Worm (Caenorhabditis elegans) whole organism, late embryonic: Measurements from ENCODE around the gene Y37H2A.12.

Experiments
- K02D7.2 ChIP-seq: sonication (generic microtip); optimal IDR thresholded peaks from 2 replicates; lab custom pipeline; 2017; ENCODE audit warnings: mild to moderate bottlenecking, missing genetic modification characterization, missing compliant biosample characterization
- K09A11.1 ChIP-seq: sonication (generic microtip); optimal IDR thresholded peaks from 2 replicates; lab custom pipeline; 2017; ENCODE audit warnings: antibody characterized with exemption, mild to moderate bottlenecking, missing genetic modification characterization, missing compliant biosample characterization; ENCODE audit not compliant: insufficient read depth
- Y22D7AL.16 ChIP-seq: sonication (generic microtip); optimal IDR thresholded peaks from 2 replicates; lab custom pipeline; 2016; ENCODE audit warnings: missing genetic modification characterization, missing compliant biosample characterization
- ama-1 ChIP-seq: fragments of 150-350 bp; optimal IDR thresholded peaks from 2 replicates; lab custom pipeline; 2014
- ceh-2 ChIP-seq: sonication (generic microtip); optimal IDR thresholded peaks from 2 replicates; lab custom pipeline; 2016; ENCODE audit warnings: missing genotype, missing genetic modification characterization, missing compliant biosample characterization
- ceh-22 ChIP-seq: sonication (generic microtip); optimal IDR thresholded peaks from 2 replicates; lab custom pipeline; 2017; ENCODE audit warnings: missing biosample characterization, missing genetic modification characterization
- ceh-24 ChIP-seq: sonication (generic microtip); optimal IDR thresholded peaks from 2 replicates; lab custom pipeline; 2016; ENCODE audit warnings: mild to moderate bottlenecking, missing genetic modification characterization, missing compliant biosample characterization
- ceh-31 ChIP-seq: sonication (generic microtip); optimal IDR thresholded peaks from 2 replicates; lab custom pipeline; 2016; ENCODE audit warnings: missing genetic modification characterization, missing compliant biosample characterization
- ceh-45 ChIP-seq: fragments of 200-800 bp; sonication (Bioruptor generic); IDR thresholded peaks from 2 replicates; pipeline ENCODE4 v1.3.6; 2022; ENCODE audit warnings: missing genetic modification reagents, missing genetic modification characterization, missing compliant biosample characterization
- ceh-6 ChIP-seq: fragments of 200-800 bp; sonication (Bioruptor generic); optimal IDR thresholded peaks from 2 replicates; lab custom pipeline; 2018; ENCODE audit warnings: mild to moderate bottlenecking, missing genetic modification characterization, missing compliant biosample characterization
- che-1 ChIP-seq: sonication (generic microtip); optimal IDR thresholded peaks from 2 replicates; lab custom pipeline; 2016; ENCODE audit warnings: mild to moderate bottlenecking, missing genetic modification characterization, missing compliant biosample characterization
- dmd-4 ChIP-seq: sonication (generic microtip); optimal IDR thresholded peaks from 2 replicates; lab custom pipeline; 2016; ENCODE audit warnings: borderline replicate concordance, missing genetic modification characterization, missing compliant biosample characterization
- dve-1 ChIP-seq: sonication (generic microtip); optimal IDR thresholded peaks from 2 replicates; lab custom pipeline; 2017; ENCODE audit warnings: antibody characterized with exemption, mild to moderate bottlenecking, missing genetic modification characterization, missing compliant biosample characterization
- eyg-1 ChIP-seq: sonication (generic microtip); optimal IDR thresholded peaks from 2 replicates; lab custom pipeline; 2016; ENCODE audit warnings: missing genotype, missing genetic modification characterization, missing compliant biosample characterization
- fkh-10 ChIP-seq: fragments of 150-350 bp; optimal IDR thresholded peaks from 2 replicates; lab custom pipeline; 2014; ENCODE audit warnings: missing biosample characterization, missing genetic modification reagents, missing genetic modification characterization
- fkh-6 ChIP-seq: sonication (generic microtip); optimal IDR thresholded peaks from 2 replicates; lab custom pipeline; 2016; ENCODE audit warnings: missing genetic modification characterization, missing compliant biosample characterization
- gmeb-2 ChIP-seq: sonication (generic microtip); optimal IDR thresholded peaks from 2 replicates; lab custom pipeline; 2016; ENCODE audit warnings: missing genetic modification characterization, inconsistent platforms, missing compliant biosample characterization
- hlh-13 ChIP-seq: fragments of 200-800 bp; sonication (Bioruptor generic); optimal IDR thresholded peaks from 2 replicates; lab custom pipeline; 2018; ENCODE audit warnings: mild to moderate bottlenecking, missing genetic modification characterization, missing compliant biosample characterization
- hlh-15 ChIP-seq: sonication (generic microtip); optimal IDR thresholded peaks from 2 replicates; lab custom pipeline; 2016; ENCODE audit warnings: missing genetic modification characterization, missing compliant biosample characterization
- hlh-6 ChIP-seq: sonication (generic microtip); optimal IDR thresholded peaks from 2 replicates; lab custom pipeline; 2016; ENCODE audit warnings: missing genotype, missing genetic modification characterization, missing compliant biosample characterization
- lin-11 ChIP-seq: fragments of 200-800 bp; sonication (Bioruptor generic); optimal IDR thresholded peaks from 2 replicates; lab custom pipeline; 2018; ENCODE audit warnings: mild to moderate bottlenecking, missing genetic modification characterization, missing compliant biosample characterization
- mec-3 ChIP-seq: sonication (generic microtip); optimal IDR thresholded peaks from 2 replicates; lab custom pipeline; 2016; ENCODE audit warnings: borderline replicate concordance, missing genetic modification characterization, missing compliant biosample characterization
- nfya-1 ChIP-seq: sonication (generic microtip); optimal IDR thresholded peaks from 2 replicates; lab custom pipeline; 2017; ENCODE audit warnings: missing genetic modification characterization, mild to moderate bottlenecking, missing compliant biosample characterization, antibody characterized with exemption, moderate library complexity
- nhr-11 ChIP-seq: fragments of 150-350 bp; optimal IDR thresholded peaks from 2 replicates; lab custom pipeline; 2014; ENCODE audit warnings: missing biosample characterization, missing genetic modification characterization
- nhr-232 ChIP-seq: sonication (generic microtip); optimal IDR thresholded peaks from 2 replicates; lab custom pipeline; 2016; ENCODE audit warnings: missing genetic modification characterization, missing compliant biosample characterization
- odd-2 ChIP-seq: sonication (generic microtip); optimal IDR thresholded peaks from 2 replicates; lab custom pipeline; 2017; ENCODE audit warnings: antibody characterized with exemption, mild to moderate bottlenecking, missing genetic modification characterization, missing compliant biosample characterization
- pag-3 ChIP-seq: sonication (generic microtip); optimal IDR thresholded peaks from 2 replicates; lab custom pipeline; 2016; ENCODE audit warnings: missing compliant biosample characterization, missing genetic modification characterization, borderline replicate concordance
- pat-9 ChIP-seq: fragments of 200-800 bp; sonication (Bioruptor generic); optimal IDR thresholded peaks from 2 replicates; lab custom pipeline; 2018; ENCODE audit warnings: mild to moderate bottlenecking, missing genetic modification characterization, moderate library complexity, missing compliant biosample characterization
- pha-2 ChIP-seq: sonication (generic microtip); optimal IDR thresholded peaks from 2 replicates; lab custom pipeline; 2017; ENCODE audit warnings: mild to moderate bottlenecking, missing genetic modification characterization, missing compliant biosample characterization
- pqm-1 ChIP-seq: sonication (generic microtip); optimal IDR thresholded peaks from 2 replicates; lab custom pipeline; 2016; ENCODE audit warnings: missing genetic modification characterization, missing compliant biosample characterization
- pros-1 ChIP-seq: fragments of 150-350 bp; optimal IDR thresholded peaks from 2 replicates; lab custom pipeline; 2014; ENCODE audit warnings: missing biosample characterization, missing genetic modification reagents, missing genetic modification characterization
- ref-2 ChIP-seq: sonication (generic microtip); optimal IDR thresholded peaks from 2 replicates; lab custom pipeline; 2016; ENCODE audit warnings: missing genetic modification characterization, missing compliant biosample characterization
- sox-2 ChIP-seq: fragments of 200-800 bp; sonication (Bioruptor generic); IDR thresholded peaks from 2 replicates; pipeline ENCODE4 v1.3.6; 2022; ENCODE audit warnings: missing genetic modification reagents, missing genetic modification characterization, missing compliant biosample characterization
- syd-9 ChIP-seq: sonication (generic microtip); optimal IDR thresholded peaks from 2 replicates; lab custom pipeline; 2016; ENCODE audit warnings: mild to moderate bottlenecking, missing genetic modification characterization, moderate library complexity, missing compliant biosample characterization
- tbx-7 ChIP-seq: sonication (generic microtip); optimal IDR thresholded peaks from 2 replicates; lab custom pipeline; 2016; ENCODE audit warnings: missing genotype, missing genetic modification characterization, missing compliant biosample characterization
- ttx-3 ChIP-seq: sonication (generic microtip); optimal IDR thresholded peaks from 2 replicates; lab custom pipeline; 2016; ENCODE audit warnings: missing genetic modification reagents, missing genetic modification characterization, missing compliant biosample characterization
- unc-55 ChIP-seq: sonication (generic microtip); optimal IDR thresholded peaks from 2 replicates; lab custom pipeline; 2017; ENCODE audit warnings: missing biosample characterization, missing genetic modification reagents, missing genetic modification characterization
- unc-86 ChIP-seq: sonication (generic microtip); optimal IDR thresholded peaks from 2 replicates; lab custom pipeline; 2016; ENCODE audit warnings: missing genetic modification characterization, missing compliant biosample characterization
- zip-5 ChIP-seq: sonication (generic microtip); optimal IDR thresholded peaks from 2 replicates; lab custom pipeline; 2016; ENCODE audit warnings: missing genetic modification characterization, missing compliant biosample characterization
- ztf-16 ChIP-seq: sonication (generic microtip); optimal IDR thresholded peaks from 2 replicates; lab custom pipeline; 2017; ENCODE audit warnings: missing genetic modification characterization, missing compliant biosample characterization

Y37H2A.12 gene

ce11 chrV:18158172-18158571, 27.2 kb upstream of the Y37H2A.12 start:
- TF ChIP-seq eyg-1 (tag; lab: Kevin White, UChicago) (no peak), ceh-22 (tag; lab: Kevin White, UChicago) (no peak), pat-9 (no peak), ref-2 (tag; lab: Kevin White, UChicago) (no peak), nhr-232 (no peak), pros-1 (tag; lab: Kevin White, UChicago) (no peak), hlh-13 (GFP tag; lab: Kevin White, UChicago) (no peak), zip-5 (no peak), ceh-6 (GFP tag; lab: Kevin White, UChicago) (no peak), fkh-10 (GFP tag; lab: Kevin White, UChicago) (no peak), nfya-1 (tag; lab: Kevin White, UChicago) (no peak), ttx-3 (tag; lab: Kevin White, UChicago) (no peak), che-1 (tag; lab: Kevin White, UChicago) (no peak)

ce11 chrV:18157707-18158106, 26.8 kb upstream of the Y37H2A.12 start, which contains the start of gene clec-48:
Gene clec-48 (plus strand): TSS chrV:18158026.
- TF ChIP-seq dve-1 (tag; lab: Kevin White, UChicago): no peak
- no peak for TF ChIP-seq K09A11.1 (tag; lab: Kevin White, UChicago)
- no peak for TF ChIP-seq pros-1 (tag; lab: Kevin White, UChicago)
- TF ChIP-seq nhr-11: no peak
- no peak for TF ChIP-seq pat-9
- TF ChIP-seq pha-2 (tag; lab: Kevin White, UChicago): no peak
- TF ChIP-seq ceh-45 (GFP tag; lab: Robert Waterston, UW): no peak
- TF ChIP-seq gmeb-2: no peak
- TF ChIP-seq Y22D7AL.16: no peak
- TF ChIP-seq ceh-22 (tag; lab: Kevin White, UChicago): no peak
- TF ChIP-seq hlh-6: no peak
- TF ChIP-seq lin-11: no peak
- no peak for TF ChIP-seq K02D7.2
- no peak for TF ChIP-seq ref-2 (tag; lab: Kevin White, UChicago)
- no peak for TF ChIP-seq ztf-16 (tag; lab: Kevin White, UChicago)
- TF ChIP-seq pqm-1 (tag; lab: Kevin White, UChicago): no peak
- TF ChIP-seq fkh-6: no peak
- TF ChIP-seq sox-2: no peak
- TF ChIP-seq, all 69 proteins: peak for 0

ce11 chrV:18146077-18146476, 15.1 kb upstream of the Y37H2A.12 start, which contains the start of gene C14A6.3:
Gene C14A6.3 (plus strand): TSS chrV:18146377.
- TF ChIP-seq pag-3: no peak
- TF ChIP-seq ref-2 (tag; lab: Kevin White, UChicago): no peak
- no peak for TF ChIP-seq syd-9 (tag; lab: Kevin White, UChicago)
- no peak for TF ChIP-seq che-1 (tag; lab: Kevin White, UChicago)
- TF ChIP-seq ceh-2 (tag; lab: Kevin White, UChicago): no peak
- no peak for TF ChIP-seq odd-2 (tag; lab: Kevin White, UChicago)
- no peak for TF ChIP-seq ama-1 (lab: Kevin White, UChicago)
- no peak for TF ChIP-seq fkh-6
- no peak for TF ChIP-seq pros-1 (tag; lab: Kevin White, UChicago)
- TF ChIP-seq ceh-31: no peak
- TF ChIP-seq hlh-13 (GFP tag; lab: Kevin White, UChicago): no peak
- TF ChIP-seq unc-86 (tag; lab: Kevin White, UChicago): no peak
- TF ChIP-seq unc-55 (GFP tag; lab: Kevin White, UChicago): no peak
- no peak for TF ChIP-seq Y22D7AL.16
- no peak for TF ChIP-seq tbx-7 (tag; lab: Kevin White, UChicago)

ce11 chrV:18144442-18144841, 13.5 kb upstream of the Y37H2A.12 start:
- TF ChIP-seq ceh-24 (tag; lab: Kevin White, UChicago) (no peak), hlh-15 (tag; lab: Kevin White, UChicago) (no peak), che-1 (tag; lab: Kevin White, UChicago) (no peak), mec-3 (no peak), pag-3 (no peak), lin-11 (no peak), ztf-16 (tag; lab: Kevin White, UChicago) (no peak), K09A11.1 (tag; lab: Kevin White, UChicago) (no peak), dmd-4 (tag; lab: Kevin White, UChicago) (no peak), ttx-3 (tag; lab: Kevin White, UChicago) (no peak), eyg-1 (tag; lab: Kevin White, UChicago) (no peak)
